Fruit fly (Drosophila melanogaster): ENCODE measurements around the gene CG15747.

The CG15747 gene

DNA sequence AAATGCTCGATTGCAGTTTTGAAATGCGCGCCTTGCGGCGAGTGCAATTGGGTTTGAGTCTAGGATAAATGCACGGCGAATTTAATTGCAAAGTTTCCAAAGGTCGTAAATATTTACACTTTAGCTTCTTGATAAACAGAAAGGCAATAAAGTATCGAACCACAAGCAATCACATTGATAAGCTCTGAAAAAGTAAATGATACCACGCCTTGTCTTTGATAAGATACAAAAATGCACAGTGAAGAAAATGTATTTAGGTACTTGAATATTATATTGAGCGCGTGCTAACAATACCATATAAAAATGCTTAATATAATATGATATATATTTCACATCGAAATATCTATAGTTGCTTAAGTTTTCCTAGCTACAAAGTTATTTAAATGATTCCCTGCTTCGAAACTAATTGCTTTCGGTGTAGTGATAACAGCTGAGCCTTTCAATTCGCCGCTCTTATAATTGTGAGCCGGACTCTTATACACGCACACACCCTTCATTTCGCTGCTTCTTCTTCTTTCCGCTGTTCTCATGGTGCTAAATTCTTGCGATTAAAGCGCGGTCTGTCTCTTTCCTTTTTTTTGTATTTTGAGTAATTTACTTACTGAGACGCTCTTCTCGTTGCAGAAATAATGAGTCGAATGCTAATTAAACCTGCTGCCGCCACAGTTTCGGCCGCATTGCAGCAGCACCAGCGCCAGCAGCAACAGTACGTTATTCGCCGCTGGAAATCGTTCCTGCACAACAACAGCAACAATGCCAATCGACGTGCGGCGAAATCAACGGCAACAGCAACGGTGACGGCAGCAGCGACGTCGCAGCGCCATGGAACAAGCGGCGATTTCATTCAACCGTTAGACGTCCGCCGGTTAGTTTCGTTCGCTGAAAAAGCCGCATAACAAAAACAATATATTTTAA is 35.4 kb downstream of the CG15747 start (continued):
- peak; percentile 65 for TF ChIP-seq CG11247 (GFP tag; IDR thresholded peaks at IDR 0.05)
- TF ChIP-seq stc (GFP tag; IDR thresholded peaks at IDR 0.05) = peak; percentile 81
- peak; percentile 67 for TF ChIP-seq CG1529 (GFP tag; optimal IDR thresholded peaks at IDR 0.05)
- no peak for TF ChIP-seq Usf (GFP tag; optimal IDR thresholded peaks at IDR 0.05)
- peak; percentile 87 for TF ChIP-seq Oli (tag; optimal IDR thresholded peaks at IDR 0.05)
- TF ChIP-seq CG15601 (tag; optimal IDR thresholded peaks at IDR 0.05) = peak; percentile 42
- TF ChIP-seq cg (GFP tag; optimal IDR thresholded peaks at IDR 0.05) = peak; percentile 55
- TF ChIP-seq CG18262 (tag; optimal IDR thresholded peaks at IDR 0.05) = peak; percentile 89
- TF ChIP-seq zf30C (GFP tag; optimal IDR thresholded peaks at IDR 0.05) = peak; percentile 97
- TF ChIP-seq sens (GFP tag) = peak; percentile 91
- TF ChIP-seq Meics (GFP tag; optimal IDR thresholded peaks at IDR 0.05) = peak; percentile 87
- peak in 1 of 2 experiments; percentile 24 for TF ChIP-seq Pdp1 (GFP tag; optimal IDR thresholded peaks at IDR 0.05)
- peak; percentile 57 for TF ChIP-seq CG10462 (GFP tag; optimal IDR thresholded peaks at IDR 0.05)
- TF ChIP-seq Poxn (GFP tag; IDR thresholded peaks at IDR 0.05) = no peak
- TF ChIP-seq wek (GFP tag; optimal IDR thresholded peaks at IDR 0.05) = peak; percentile 36
- TF ChIP-seq row (GFP tag; IDR thresholded peaks at IDR 0.05) = peak; percentile 93
- peak; percentile 18 for TF ChIP-seq CG8281 (tag; optimal IDR thresholded peaks at IDR 0.05)
- TF ChIP-seq tin (GFP tag; optimal IDR thresholded peaks at IDR 0.05) = peak; percentile 81
- TF ChIP-seq vfl (GFP tag; optimal IDR thresholded peaks at IDR 0.05) = peak; percentile 1
- peak; percentile 81 for TF ChIP-seq CG2120 (GFP tag; optimal IDR thresholded peaks at IDR 0.05)
- peak; percentile 79 for TF ChIP-seq CG32767 (GFP tag; IDR thresholded peaks at IDR 0.05)
- peak; percentile 86 for TF ChIP-seq Ptx1 (GFP tag; IDR thresholded peaks at IDR 0.05)
- TF ChIP-seq MBD-R2 (GFP tag; IDR thresholded peaks at IDR 0.05) = peak; percentile 70; the same call in 1 of the 2 replicates
- TF ChIP-seq Neu2 (GFP tag; optimal IDR thresholded peaks at IDR 0.05; ENCODE audit: borderline replicate concordance) = no peak
- TF ChIP-seq NfI (GFP tag; optimal IDR thresholded peaks at IDR 0.05) = peak; percentile 75
- TF ChIP-seq CG16863 (GFP tag; optimal IDR thresholded peaks at IDR 0.05) = peak; percentile 61
- TF ChIP-seq CG3065 (GFP tag; optimal IDR thresholded peaks at IDR 0.05) = peak; percentile 40
- no peak for TF ChIP-seq Dad (GFP tag; optimal IDR thresholded peaks at IDR 0.05)
- peak; percentile 74 for TF ChIP-seq peb (GFP tag; IDR thresholded peaks at IDR 0.05)
- peak; percentile 64 for TF ChIP-seq CG13894 (tag; optimal IDR thresholded peaks at IDR 0.05)
- peak; percentile 78 for TF ChIP-seq CG9437 (GFP tag; optimal IDR thresholded peaks at IDR 0.05)
- peak; percentile 72 for TF ChIP-seq gsb (GFP tag; IDR thresholded peaks at IDR 0.05)
- TF ChIP-seq hth (optimal IDR thresholded peaks at IDR 0.05) = no peak
- TF ChIP-seq CG4617 (GFP tag; optimal IDR thresholded peaks at IDR 0.05; ENCODE audit: borderline replicate concordance) = peak; percentile 39
- TF ChIP-seq da (GFP tag; optimal IDR thresholded peaks at IDR 0.05) = no peak
- TF ChIP-seq sr (GFP tag; IDR thresholded peaks at IDR 0.05) = no peak
- peak; percentile 50 for TF ChIP-seq CG10431 (GFP tag; optimal IDR thresholded peaks at IDR 0.05)
- TF ChIP-seq Atf3 (GFP tag; optimal IDR thresholded peaks at IDR 0.05) = no peak
- TF ChIP-seq CG4404 (GFP tag; IDR thresholded peaks at IDR 0.05) = peak; percentile 57
- TF ChIP-seq lbe (GFP tag; optimal IDR thresholded peaks at IDR 0.05) = peak; percentile 81
- TF ChIP-seq ac (GFP tag; optimal IDR thresholded peaks at IDR 0.05) = peak; percentile 29
- peak; percentile 39 for TF ChIP-seq CG15073 (GFP tag; optimal IDR thresholded peaks at IDR 0.05)
- TF ChIP-seq CG14441 (GFP tag; IDR thresholded peaks at IDR 0.05) = peak; percentile 86
- peak; percentile 89 for TF ChIP-seq Rfx (GFP tag; IDR thresholded peaks at IDR 0.05)
- TF ChIP-seq oc (tag; optimal IDR thresholded peaks at IDR 0.05) = peak; percentile 86
- TF ChIP-seq jumu (GFP tag; optimal IDR thresholded peaks at IDR 0.05) = no peak
- TF ChIP-seq CoRest (tag; optimal IDR thresholded peaks at IDR 0.05) = peak; percentile 89
- peak; percentile 33 for TF ChIP-seq CG7987 (GFP tag; optimal IDR thresholded peaks at IDR 0.05)
- peak; percentile 87 for TF ChIP-seq slbo (GFP tag; IDR thresholded peaks at IDR 0.05)
